Worm (Caenorhabditis elegans): Measurements from ENCODE around the gene Y41D4B.11.

The Y41D4B.11 gene

DNA sequence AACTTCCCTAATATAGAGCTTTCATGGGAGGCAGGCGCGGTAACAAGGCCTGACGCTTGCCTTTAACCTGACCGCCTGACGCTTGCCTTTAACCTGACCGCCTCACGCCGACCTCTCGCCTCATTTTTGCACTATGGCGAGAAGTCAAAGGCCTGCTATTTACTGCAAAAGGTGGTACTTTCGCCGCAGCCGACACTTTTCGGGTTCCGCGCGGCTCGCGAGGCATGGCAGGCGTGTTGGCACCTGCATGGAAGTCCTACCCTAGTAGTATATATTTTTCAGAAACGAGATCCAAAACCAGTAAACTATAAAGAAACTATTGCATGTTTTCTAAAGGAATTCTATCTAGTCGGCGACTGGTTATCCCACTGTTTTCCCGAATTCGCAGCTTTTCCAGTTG lies 23.2 kb downstream of the Y41D4B.11 start (continued):
- TF ChIP-seq attf-5 (GFP tag; optimal IDR thresholded peaks at IDR 0.05) (no peak), zim-3 (tag; optimal IDR thresholded peaks at IDR 0.05) (no peak), bed-2 (GFP tag; IDR thresholded peaks at IDR 0.05) (no peak), F22D6.2 (tag; optimal IDR thresholded peaks at IDR 0.05) (no peak), pbrm-1 (GFP tag; IDR thresholded peaks at IDR 0.05) (no peak)

DNA sequence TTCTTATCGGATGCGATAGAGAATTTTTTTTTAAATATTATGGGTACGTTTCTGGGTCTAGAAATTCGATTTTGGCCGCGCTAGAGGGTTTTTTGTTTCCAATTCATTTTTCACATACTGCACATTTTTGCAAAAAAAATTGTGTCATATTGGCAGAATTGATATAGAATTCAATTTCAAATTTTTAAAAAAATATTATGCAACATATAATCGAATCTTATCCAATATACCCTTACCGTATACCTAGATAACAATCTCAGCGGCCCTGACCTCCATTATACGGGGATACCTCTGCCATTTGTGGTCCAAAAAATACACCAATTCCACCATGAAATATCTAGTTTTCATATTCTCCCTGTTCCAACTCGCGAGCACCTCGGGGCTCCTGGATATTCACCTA lies 26.1 kb downstream of the Y41D4B.11 start, which contains the start of gene cpg-24:
TSS of gene cpg-24 (plus strand) at position 301 of the 400 bp plus-strand sequence.
- TF ChIP-seq fkh-3 (tag; optimal IDR thresholded peaks at IDR 0.05) (no peak), zfh-2 (GFP tag; conservative IDR thresholded peaks at IDR 0.05) (no peak), lin-35 (GFP tag; optimal IDR thresholded peaks at IDR 0.05) (no peak), aptf-3 (GFP tag; IDR thresholded peaks at IDR 0.05) (no peak), tbx-9 (tag; optimal IDR thresholded peaks at IDR 0.05; ENCODE audit: borderline replicate concordance) (no peak), nhr-27 (tag; optimal IDR thresholded peaks at IDR 0.05) (no peak), F37B4.10 (GFP tag; IDR thresholded peaks at IDR 0.05) (no peak), Y53F4B.3 (GFP tag; IDR thresholded peaks at IDR 0.05) (no peak), lin-26 (GFP tag; IDR thresholded peaks at IDR 0.05) (no peak), cebp-2 (GFP tag; IDR thresholded peaks at IDR 0.05) (no peak), ztf-28 (GFP tag; IDR thresholded peaks at IDR 0.05) (no peak)

DNA sequence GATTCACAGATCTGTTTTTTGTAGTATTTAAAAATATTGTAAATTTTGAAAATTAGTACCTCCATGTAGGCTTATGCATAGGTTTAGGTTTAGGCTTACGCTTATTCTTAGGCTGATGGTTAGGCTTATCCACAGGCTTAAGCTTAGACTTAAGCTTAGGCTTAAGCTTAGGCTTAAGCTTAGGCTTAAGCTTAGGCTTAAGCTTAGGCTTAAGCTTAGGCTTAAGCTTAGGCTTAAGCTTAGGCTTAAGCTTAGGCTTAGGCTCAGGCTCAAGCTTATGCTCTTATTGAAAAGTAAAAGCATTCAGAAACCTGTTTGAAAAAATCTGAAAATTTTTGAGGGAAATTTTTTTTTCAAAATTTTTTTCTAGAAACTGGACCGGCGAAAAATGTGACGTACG lies 27.1 kb downstream of the Y41D4B.11 start:
- no peak for TF ChIP-seq T26A5.8 (tag; optimal IDR thresholded peaks at IDR 0.05)

DNA sequence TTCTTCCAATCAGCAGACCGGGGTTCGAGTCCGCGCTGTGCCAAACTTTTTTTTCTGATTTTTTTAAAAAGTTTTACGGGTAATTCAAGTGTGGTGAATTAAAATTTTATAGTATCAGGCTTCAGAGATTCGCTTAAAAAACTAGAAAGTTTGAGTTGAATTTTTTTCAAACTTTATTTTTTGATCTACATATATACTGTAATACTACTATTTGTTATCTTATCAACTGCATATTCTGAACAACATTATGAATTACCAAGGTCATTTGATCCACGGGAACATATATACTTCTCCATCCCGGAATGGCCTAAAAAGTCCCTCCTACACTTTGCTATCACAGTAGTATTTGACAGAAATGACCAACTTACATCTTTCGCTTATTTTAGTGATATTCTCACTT lies 27.9 kb downstream of the Y41D4B.11 start, which contains the start of gene Y41D4B.6:
TSS of gene Y41D4B.6 (plus strand) at position 301 of the 400 bp plus-strand sequence.
- no peak for TF ChIP-seq hmg-1.2 (GFP tag; IDR thresholded peaks at IDR 0.05)
- TF ChIP-seq ztf-22 (GFP tag; optimal IDR thresholded peaks at IDR 0.05), result no peak
- TF ChIP-seq sdz-38 (tag; optimal IDR thresholded peaks at IDR 0.05), result no peak
- TF ChIP-seq B0035.1 (tag; optimal IDR thresholded peaks at IDR 0.05), result no peak
- no peak for TF ChIP-seq nhr-90 (tag; optimal IDR thresholded peaks at IDR 0.05)
- TF ChIP-seq Y56A3A.18 (GFP tag; IDR thresholded peaks at IDR 0.05), result no peak
- TF ChIP-seq madf-10 (tag; optimal IDR thresholded peaks at IDR 0.05), result no peak
- no peak for TF ChIP-seq B0019.2 (GFP tag; conservative IDR thresholded peaks at IDR 0.05)
- TF ChIP-seq xnd-1 (tag; optimal IDR thresholded peaks at IDR 0.05), result no peak
- TF ChIP-seq egrh-3 (GFP tag; IDR thresholded peaks at IDR 0.05), result no peak
- no peak for TF ChIP-seq dox-1 (GFP tag; IDR thresholded peaks at IDR 0.05)
- TF ChIP-seq nhr-179 (tag; optimal IDR thresholded peaks at IDR 0.05), result no peak
- TF ChIP-seq aptf-3 (GFP tag; IDR thresholded peaks at IDR 0.05), result no peak
- TF ChIP-seq madf-8 (GFP tag; conservative IDR thresholded peaks at IDR 0.05), result no peak
- TF ChIP-seq ztf-28 (GFP tag; IDR thresholded peaks at IDR 0.05), result no peak
- no peak for TF ChIP-seq somi-1 (GFP tag; optimal IDR thresholded peaks at IDR 0.05)
- no peak for TF ChIP-seq B0261.1 (tag; optimal IDR thresholded peaks at IDR 0.05)
- no peak for TF ChIP-seq madf-3 (GFP tag; IDR thresholded peaks at IDR 0.05)
- TF ChIP-seq hrde-1 (tag; optimal IDR thresholded peaks at IDR 0.05; ENCODE audit: borderline replicate concordance), result no peak

DNA sequence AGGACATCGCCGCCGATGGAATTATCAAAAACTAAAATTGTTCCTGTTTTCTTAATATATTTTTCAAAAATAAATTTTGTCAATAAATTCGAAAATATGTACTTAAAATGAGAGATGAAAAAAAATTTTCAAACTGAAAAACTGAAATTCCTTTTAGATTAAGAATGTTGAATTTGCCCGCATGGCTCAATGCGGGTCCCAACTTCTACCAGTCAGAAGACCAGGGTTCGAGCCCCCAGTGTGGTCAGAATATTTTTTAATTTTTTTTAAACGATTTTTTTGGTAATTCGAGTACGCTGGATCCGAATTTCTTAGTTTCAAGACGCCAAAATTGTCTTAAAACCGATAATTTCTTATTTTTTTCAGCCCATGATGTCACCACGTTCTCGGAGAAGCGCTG lies 31.8 kb downstream of the Y41D4B.11 start:
- peak; percentile 41; the same call in 1 of the 2 replicates for TF ChIP-seq K11D2.4 (GFP tag; IDR thresholded peaks at IDR 0.05)
- TF ChIP-seq nfyb-1 (GFP tag; IDR thresholded peaks at IDR 0.05), result peak; percentile 61; the same call in 1 of the 2 replicates
- TF ChIP-seq him-1 (tag; optimal IDR thresholded peaks at IDR 0.05), result peak; percentile 27
- peak; percentile 40; the same call in 1 of the 2 replicates for TF ChIP-seq pbrm-1 (GFP tag; IDR thresholded peaks at IDR 0.05)
- TF ChIP-seq lin-26 (GFP tag; IDR thresholded peaks at IDR 0.05), result 0 out of 2 replicates have a peak, but pooled peaks have one; percentile 22
- TF ChIP-seq tbp1 (GFP tag; optimal IDR thresholded peaks at IDR 0.05), result peak; percentile 61
- no peak for TF ChIP-seq B0035.1 (tag; optimal IDR thresholded peaks at IDR 0.05)
- TF ChIP-seq mes-4 (tag; optimal IDR thresholded peaks at IDR 0.05), result no peak
- 0 out of 2 replicates have a peak, but pooled peaks have one; percentile 35 for TF ChIP-seq Y67H2A.10 (GFP tag; conservative IDR thresholded peaks at IDR 0.05)
- TF ChIP-seq rpc-1 (optimal IDR thresholded peaks at IDR 0.05), result no peak
- TF ChIP-seq rpc-1 (tag; optimal IDR thresholded peaks at IDR 0.05), result peak; percentile 59
